Fruit fly (Drosophila melanogaster) whole organism, wandering third instar larva: ENCODE results near the gene can.

Experiments used
- brk ChIP-seq: fragments of 200-800 bp; sonication (Bioruptor generic); optimal IDR thresholded peaks from 2 replicates; lab custom pipeline; 2016; ENCODE audit warnings: missing biosample characterization, mild to moderate bottlenecking, missing genetic modification characterization
- h ChIP-seq: fragments of 200-800 bp; sonication (Bioruptor generic); optimal IDR thresholded peaks from 3 replicates; lab custom pipeline; 2016; ENCODE audit warnings: missing biosample characterization, mild to moderate bottlenecking, missing genetic modification characterization

- TF ChIP-seq h (GFP tag; lab: Kevin White, UChicago) (no peak), brk (GFP tag; lab: Kevin White, UChicago) (no peak)
Observed at dm6 chr3L:10288155-10288554, 21.2 kb upstream of the can start.
